Fruit fly (Drosophila melanogaster) whole organism, larva: ENCODE results near the gene CG42556.

ENCODE experiments used
- noc ChIP-seq: fragments of 200-800 bp; sonication (Bioruptor generic); optimal IDR thresholded peaks from 3 replicates; lab custom pipeline; 2019; ENCODE audit warnings: missing biosample characterization, mild to moderate bottlenecking, missing genetic modification characterization, moderate library complexity

CG42556 gene

DNA sequence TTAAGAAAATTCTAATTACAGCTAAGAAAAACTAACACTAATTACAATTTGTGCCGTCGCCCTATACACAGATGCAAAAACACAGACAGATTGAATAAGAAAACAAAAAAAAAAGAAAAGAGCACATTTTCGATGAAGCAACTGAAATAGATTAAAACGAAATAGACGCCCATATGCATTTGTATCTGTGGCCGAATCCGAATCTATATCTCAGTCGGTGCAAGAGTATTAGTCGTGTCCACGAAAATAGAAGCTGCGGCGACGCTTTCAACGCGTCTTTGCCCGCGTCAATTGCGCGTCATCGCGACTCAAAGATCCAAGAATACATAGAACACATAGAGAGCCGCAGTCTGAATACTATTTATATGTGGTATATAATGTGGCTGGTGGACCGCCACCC lies 14.8 kb upstream of the CG42556 start:
- TF ChIP-seq noc (tag; lab: Kevin White, UChicago), result no peak

DNA sequence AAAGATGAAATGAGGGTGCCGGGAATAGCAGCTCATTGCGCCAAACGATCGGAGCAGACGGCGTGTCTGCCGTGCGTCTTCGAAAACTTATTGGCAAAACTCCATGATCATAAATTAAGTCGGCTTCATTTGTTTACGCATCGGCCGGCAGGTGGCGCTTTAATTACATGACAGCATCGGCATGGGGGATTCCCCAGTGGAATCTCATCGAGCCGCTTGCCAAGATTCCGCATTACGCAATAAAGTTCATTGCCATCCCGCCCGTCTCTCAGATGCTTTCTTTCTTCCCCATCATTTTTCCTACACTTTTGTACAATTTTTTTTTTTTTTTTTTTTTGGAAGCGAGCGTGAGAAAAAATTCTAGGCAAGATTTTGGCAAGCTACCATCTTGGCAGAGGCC lies 13.2 kb upstream of the CG42556 start:
- TF ChIP-seq noc (tag; lab: Kevin White, UChicago), result no peak

DNA sequence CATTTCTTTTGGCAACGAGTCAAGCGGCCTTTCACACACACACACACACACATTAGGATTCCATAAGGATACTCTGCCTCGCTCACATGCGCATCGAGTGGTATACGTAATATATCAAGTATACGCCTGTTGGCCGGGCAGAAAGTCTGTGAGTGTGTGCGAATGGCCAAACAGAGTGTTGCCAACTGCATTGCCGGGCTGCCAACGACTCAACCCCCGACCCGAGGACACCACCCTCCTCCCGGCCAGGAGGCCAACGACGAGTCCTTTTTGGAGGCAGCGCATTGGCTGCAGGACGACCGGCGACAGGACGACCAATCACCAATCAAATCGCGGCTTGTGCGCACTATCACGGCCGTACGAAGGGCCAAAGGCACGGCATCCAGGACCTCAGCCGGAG lies 12.0 kb upstream of the CG42556 start:
- no peak for TF ChIP-seq noc (tag; lab: Kevin White, UChicago)

DNA sequence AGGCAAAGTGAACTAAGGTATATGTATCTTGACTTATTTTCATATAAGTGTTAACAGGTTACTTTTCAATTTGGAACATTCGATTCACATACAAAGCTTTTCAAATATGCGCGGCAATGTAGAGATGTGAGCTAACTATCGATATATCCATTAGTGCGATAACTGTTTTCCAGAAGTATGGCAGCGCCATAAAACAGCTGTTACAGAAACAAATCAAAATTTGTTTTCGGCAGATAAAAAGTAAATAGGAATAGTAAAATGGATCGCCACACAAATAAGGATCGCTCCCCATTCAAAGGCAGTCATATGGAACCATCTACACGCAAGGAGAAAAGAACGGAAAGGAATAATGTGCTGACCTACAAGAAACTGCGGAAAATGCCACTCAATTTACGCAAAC lies 10.4 kb upstream of the CG42556 start, which contains the start of the genes CG32832, CG31743 and CG34313:
Gene CG32832 (minus strand): TSS at position 3 of the 400 bp plus-strand sequence.
Gene CG31743 (plus strand): TSS at position 230 of the 400 bp plus-strand sequence.
Gene CG34313 (plus strand): TSS at position 230 of the 400 bp plus-strand sequence.
- TF ChIP-seq noc (tag; lab: Kevin White, UChicago), result no peak

DNA sequence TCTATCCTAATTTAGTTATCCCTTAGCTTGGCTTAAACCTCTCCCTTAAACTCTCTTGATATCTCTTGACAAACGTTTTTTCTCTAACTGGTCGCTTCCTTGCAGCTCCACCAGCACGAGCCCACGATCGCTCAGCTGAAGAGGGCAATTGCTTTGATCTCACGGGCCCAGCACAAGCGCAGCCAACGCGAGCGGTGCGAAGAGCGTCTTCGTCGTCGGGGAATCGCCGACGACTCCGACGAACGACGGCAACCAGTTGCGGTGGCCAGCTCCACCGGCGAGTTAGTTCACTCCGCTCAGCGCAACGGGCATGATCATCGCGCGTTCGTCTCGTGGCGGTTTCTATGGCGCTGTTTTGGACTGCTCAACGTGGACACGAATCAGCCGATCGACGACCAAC lies 8.8 kb upstream of the CG42556 start:
- TF ChIP-seq noc (tag; lab: Kevin White, UChicago), result peak; percentile 5

DNA sequence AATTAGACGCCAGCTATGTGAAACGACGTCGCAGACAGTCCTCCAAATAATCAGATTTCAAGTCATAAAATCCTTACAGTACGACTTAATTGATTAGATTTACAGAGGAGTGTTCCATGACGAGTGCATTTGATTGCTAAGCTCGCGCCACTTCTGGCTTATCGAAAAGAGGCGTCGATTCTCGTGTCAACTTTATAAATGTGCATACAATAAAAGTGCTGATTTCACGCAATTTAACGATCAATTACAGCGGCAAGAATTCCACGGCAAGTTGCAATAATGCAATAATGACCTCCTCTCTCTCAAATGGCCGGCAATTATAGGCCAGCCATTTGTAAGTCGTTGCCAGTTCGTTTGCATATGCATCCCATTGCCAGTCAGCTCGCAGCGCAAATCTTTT lies 7.3 kb upstream of the CG42556 start:
- TF ChIP-seq noc (tag; lab: Kevin White, UChicago), result no peak

DNA sequence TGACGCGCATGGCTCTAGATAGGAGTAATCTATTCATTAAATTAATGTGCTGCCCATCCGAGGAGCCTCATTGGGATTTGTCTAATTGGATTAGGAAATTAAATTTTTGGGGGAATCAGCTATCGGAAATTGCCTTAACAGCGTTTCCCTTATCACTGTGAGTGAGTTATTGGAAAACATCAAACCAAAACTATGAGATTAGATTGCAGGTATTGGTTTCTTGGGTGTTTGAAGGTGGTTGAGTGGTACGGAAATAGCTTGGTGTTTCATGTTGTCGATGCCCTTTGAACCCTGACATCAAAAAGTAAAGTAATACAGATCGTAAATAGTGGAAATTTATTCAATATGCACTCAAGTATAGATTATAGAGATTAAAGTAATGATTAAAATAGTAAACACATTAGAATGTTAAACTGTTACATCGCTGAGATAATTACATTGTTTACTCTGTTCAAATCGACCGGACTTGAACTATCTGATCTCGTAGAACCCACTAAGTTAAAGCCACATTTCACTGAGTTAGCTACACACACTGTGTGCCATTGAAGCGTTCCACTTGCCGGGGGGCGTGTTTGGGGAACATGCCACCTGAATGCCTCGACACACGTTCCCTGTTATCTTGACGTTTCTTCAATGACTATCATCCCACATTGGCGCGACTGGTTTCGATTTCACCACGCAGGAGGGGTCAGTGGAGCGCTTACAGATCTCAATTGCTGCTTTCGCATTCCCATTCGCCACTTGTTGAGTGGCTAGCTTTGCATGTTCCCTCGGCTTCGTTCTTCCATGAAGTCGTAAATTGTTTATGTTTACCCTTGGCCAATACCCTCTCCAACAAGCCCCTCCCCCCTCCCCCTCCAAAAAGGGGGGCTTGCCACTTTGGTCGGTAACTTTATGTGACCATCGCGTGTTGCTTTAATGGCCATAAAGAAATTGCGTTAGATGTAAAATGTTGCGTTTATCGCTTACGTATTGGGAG lies 6.5 kb upstream of the CG42556 start:
- TF ChIP-seq noc (tag; lab: Kevin White, UChicago), result no peak

DNA sequence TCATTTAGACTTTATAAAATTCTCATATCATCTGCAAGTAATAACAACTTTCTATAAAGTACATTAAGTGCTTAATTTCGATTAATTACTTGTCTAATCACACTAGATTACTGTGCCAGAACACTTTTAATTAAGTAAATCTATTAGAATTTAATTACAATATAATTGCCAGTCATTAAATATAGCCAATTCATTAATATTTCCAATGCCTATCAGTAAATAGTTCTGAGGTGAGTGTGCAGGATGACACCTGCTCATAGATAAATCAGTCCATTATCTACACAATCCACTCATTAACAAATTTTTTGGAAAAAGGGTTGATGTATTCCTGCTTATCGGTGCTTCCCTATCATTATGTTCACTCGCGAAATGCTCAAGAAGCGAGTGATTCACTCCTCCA lies 5.0 kb upstream of the CG42556 start:
- TF ChIP-seq noc (tag; lab: Kevin White, UChicago), result no peak

DNA sequence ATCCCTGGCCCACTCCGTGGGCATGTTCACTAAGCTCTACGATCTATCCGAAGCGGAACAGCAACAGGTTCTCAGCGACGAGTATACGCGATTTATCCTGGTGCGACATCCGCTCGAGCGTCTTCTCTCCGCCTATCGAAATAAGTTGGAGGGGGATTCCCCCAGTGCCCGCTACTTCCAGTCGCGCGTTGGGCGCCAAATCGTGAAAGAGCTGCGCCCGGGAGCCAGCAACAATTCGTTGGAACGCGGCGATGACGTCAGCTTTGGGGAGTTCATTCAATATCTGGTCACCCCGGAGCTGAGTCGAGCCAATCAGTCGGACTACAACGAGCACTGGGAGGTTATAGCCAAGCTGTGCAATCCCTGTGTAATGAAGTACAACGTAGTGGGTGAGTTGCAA lies 4.4 kb upstream of the CG42556 start:
- TF ChIP-seq noc (tag; lab: Kevin White, UChicago), result no peak

DNA sequence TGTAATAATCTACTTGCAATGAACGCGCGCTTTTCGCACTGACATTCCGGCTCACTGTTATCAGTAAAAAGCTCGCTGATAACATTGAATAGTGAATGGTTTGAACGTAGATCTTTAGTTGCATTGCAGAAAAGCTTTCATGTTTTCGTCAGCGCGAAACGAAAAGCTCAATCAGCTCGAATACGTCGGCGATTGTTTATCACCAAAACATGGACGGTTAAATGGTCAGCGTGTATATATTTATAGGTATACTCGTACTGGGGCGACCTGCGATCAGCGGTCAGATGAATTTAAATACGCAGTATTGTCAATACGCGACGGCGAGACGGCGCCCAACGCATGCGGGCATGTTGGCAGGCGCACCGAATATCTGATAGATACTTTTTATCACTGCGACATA lies 3.2 kb upstream of the CG42556 start:
- TF ChIP-seq noc (tag; lab: Kevin White, UChicago), result peak; percentile 44

DNA sequence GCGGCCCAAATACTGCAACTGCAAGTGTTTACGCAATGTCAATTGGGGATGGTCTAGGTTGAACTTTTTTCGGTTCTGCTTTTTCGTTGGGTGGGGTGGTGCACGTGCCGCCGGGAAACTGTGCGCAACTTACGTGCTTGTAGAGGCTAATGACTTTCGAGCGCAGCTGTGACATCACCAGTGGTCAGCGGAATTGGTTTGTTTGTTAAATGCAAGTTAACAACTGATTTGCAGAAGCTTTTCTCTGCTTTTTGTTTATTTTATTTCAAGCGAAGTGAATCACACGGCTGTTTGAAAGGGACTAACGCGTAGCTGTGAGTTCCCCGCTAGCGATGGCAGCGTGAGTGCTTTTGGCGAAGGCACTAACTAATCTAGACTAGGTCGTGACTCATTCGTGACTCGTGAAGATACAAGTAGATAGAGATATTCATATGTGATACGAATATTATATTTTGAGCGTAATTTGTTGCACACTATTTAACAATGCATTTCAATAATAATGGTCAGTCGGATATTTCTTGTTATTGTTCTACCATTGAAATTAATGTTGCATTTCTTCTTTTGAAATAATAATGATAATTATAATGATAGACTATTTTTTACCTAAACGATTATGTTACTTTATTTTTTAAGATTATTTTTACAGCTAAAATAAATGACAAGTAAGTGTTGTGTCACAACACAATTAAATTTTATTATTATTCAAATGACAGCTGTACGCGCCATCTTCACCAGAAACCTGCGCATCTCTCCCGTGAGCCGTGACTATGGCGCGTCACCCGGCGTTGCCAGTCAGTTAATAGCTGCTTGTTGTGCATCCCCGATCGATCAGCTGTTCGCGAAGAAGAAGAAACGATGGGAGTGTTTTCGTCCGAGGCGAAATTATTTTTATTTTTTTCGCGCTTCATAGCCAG lies 1.8 kb upstream of the CG42556 start, which contains the start of the genes osi and tweek:
Gene osi (minus strand): TSS at position 307 of the 914 bp plus-strand sequence.
Gene tweek (plus strand): TSS at position 831 of the 914 bp plus-strand sequence.
- peak; percentile 53 for TF ChIP-seq noc (tag; lab: Kevin White, UChicago)

DNA sequence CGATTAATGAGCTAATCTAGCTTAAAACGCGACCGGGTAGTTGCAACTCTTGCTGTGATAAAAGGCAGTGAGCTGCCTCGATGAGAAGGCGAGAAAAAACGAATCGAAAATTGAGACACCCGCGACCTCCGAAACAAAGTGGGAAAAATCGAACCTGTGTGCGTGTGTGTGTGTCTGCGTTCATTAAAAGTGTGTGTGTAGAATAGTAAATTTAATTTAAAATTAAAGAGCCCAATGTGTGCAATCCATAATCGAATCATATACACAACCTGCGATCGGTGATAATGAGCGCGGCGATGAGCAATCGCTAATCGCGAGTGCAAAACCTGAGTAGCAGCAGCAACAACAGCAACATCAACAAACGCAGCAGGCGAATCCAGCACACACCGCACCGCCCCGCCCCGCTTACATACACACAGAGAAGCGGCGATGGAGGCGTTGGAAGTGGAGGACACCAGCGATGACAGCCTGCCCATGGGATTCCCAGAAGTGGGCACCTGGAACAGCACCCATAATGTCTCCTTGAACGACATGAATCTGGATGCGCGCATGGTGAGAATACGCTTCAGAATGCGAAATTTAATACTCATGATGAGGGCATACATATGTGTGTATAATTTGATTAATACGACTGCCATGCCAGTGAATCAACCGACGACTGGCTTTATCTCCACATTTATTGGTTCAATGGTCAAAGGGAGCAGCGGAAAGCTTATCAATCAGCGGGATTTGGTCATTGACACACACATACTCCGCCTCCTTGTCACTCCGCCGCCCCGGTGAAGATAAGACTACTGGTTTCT lies 933 bp upstream of the CG42556 start:
- peak; percentile 51 for TF ChIP-seq noc (tag; lab: Kevin White, UChicago)

DNA sequence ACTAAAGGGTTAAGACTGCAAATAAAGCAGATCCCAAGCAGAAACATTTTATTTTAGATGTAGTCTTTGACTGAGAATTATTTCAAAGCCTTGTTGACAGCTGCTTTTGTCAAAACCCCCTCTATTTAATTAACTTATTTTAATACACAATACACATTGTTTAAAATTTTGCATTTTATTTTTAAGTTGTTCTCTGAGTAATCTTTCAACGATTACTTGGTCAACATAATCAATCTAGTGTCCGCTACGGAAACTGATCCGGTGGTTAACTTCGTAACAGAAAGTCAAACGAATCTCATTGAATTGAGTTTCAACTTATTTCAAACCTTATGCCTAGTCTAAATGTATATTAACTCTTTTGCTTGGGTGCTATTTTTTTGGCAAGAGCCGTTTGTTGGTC lies 10.7 kb downstream of the CG42556 start, which contains the start of gene CG31805:
Gene CG31805 (minus strand): TSS at position 101 of the 400 bp plus-strand sequence.
- no peak for TF ChIP-seq noc (tag; lab: Kevin White, UChicago)

DNA sequence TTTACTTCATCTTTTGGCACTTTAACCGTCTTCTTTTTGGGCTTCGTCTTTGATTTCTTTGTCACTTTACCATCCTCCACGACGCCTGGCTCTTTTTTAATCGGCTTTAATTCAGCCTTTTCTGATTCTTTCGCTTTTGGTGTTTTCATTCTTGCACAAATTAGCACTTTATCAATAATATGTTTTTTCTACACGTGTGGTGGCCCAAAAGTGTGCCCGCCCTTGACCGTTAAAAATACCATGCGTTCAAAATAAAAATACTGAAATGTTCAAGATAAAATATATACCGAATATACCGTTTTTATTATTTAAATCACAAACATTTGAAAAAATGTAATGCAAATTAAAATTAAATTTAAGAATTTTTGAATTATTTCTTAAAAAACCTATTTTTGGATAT lies 12.3 kb downstream of the CG42556 start, which contains the start of gene CG12288:
Gene CG12288 (minus strand): TSS at position 216 of the 400 bp plus-strand sequence.
- no peak for TF ChIP-seq noc (tag; lab: Kevin White, UChicago)

DNA sequence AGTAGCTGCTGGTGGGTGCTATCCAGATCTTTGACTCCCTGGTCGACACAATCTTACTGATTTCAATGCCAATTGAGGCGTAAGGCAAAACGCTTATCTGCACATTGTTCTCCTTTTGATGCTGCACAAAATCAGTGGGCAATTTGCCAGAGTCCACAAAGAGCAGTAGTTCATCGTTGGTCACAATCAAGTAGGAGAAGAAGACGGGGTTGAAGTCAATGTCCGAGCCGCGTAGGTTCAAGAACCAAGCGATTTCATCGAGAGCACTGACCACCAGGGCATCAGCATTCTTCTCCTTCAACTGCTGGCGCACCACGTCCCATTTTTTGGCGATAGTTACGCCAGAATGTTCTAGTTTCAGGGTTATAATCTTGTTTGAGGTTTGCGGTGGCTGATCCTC lies 19.6 kb downstream of the CG42556 start:
- TF ChIP-seq noc (tag; lab: Kevin White, UChicago), result no peak
